Worm (Caenorhabditis elegans) whole organism, L4 larva: ENCODE measurements around the gene B0035.22.

Experiments used
- F26F4.8 ChIP-seq: fragments of 200-800 bp; sonication (Bioruptor generic); conservative IDR thresholded peaks from 2 replicates; pipeline ENCODE4 v1.3.6; 2022; ENCODE audit warnings: missing genetic modification characterization, missing compliant biosample characterization
- F44E2.7 ChIP-seq: fragments of 200-800 bp; sonication (Bioruptor generic); IDR thresholded peaks from 2 replicates; pipeline ENCODE4 v2.1.2; 2022; ENCODE audit warnings: missing genetic modification characterization, missing compliant biosample characterization
- T20F7.1 ChIP-seq: fragments of 200-800 bp; sonication (Bioruptor generic); optimal IDR thresholded peaks from 2 replicates; lab custom pipeline; 2018; ENCODE audit warnings: mild to moderate bottlenecking, missing genetic modification characterization, missing compliant biosample characterization
- Y75B8A.6 ChIP-seq: fragments of 200-800 bp; sonication (Bioruptor generic); IDR thresholded peaks from 2 replicates; pipeline ENCODE4 v1.3.6; 2022; ENCODE audit warnings: missing genetic modification reagents, missing genetic modification characterization, missing compliant biosample characterization
- ZK337.2 ChIP-seq: fragments of 200-800 bp; sonication (Bioruptor generic); IDR thresholded peaks from 2 replicates; pipeline ENCODE4 v1.3.6; 2022; ENCODE audit warnings: missing genetic modification reagents, missing genetic modification characterization, missing compliant biosample characterization
- ceh-62 ChIP-seq: sonication (generic microtip); optimal IDR thresholded peaks from 2 replicates; lab custom pipeline; 2017; ENCODE audit warnings: missing biosample characterization, missing genetic modification characterization
- ceh-82 ChIP-seq: sonication (generic microtip); optimal IDR thresholded peaks from 2 replicates; lab custom pipeline; 2017; ENCODE audit warnings: missing biosample characterization, missing genetic modification characterization
- ces-1 ChIP-seq: fragments of 150-350 bp; sonication (generic microtip); optimal IDR thresholded peaks from 4 replicates; lab custom pipeline; 2014; ENCODE audit warnings: missing biosample characterization, missing genetic modification reagents, missing genetic modification characterization
- cey-2 ChIP-seq: sonication (generic microtip); optimal IDR thresholded peaks from 3 replicates; lab custom pipeline; 2017; ENCODE audit warnings: missing genetic modification characterization, mild to moderate bottlenecking, missing compliant biosample characterization, antibody characterized with exemption, borderline replicate concordance; ENCODE audit not compliant: insufficient read depth
- dpl-1 ChIP-seq: fragments of 150-350 bp; optimal IDR thresholded peaks from 2 replicates; lab custom pipeline; 2014; ENCODE audit warnings: missing biosample characterization, missing genetic modification reagents, missing genetic modification characterization
- dve-1 ChIP-seq: sonication (generic microtip); optimal IDR thresholded peaks from 2 replicates; lab custom pipeline; 2017; ENCODE audit warnings: antibody characterized with exemption, mild to moderate bottlenecking, missing genetic modification characterization, missing compliant biosample characterization; ENCODE audit not compliant: insufficient read depth
- egl-43 ChIP-seq: fragments of 200-800 bp; sonication (Bioruptor generic); IDR thresholded peaks from 2 replicates; pipeline ENCODE4 v1.3.6; 2022; ENCODE audit warnings: missing genetic modification reagents, missing genetic modification characterization, missing compliant biosample characterization
- fkh-10 ChIP-seq: fragments of 150-350 bp; optimal IDR thresholded peaks from 2 replicates; lab custom pipeline; 2014; ENCODE audit warnings: missing biosample characterization, missing genetic modification reagents, missing genetic modification characterization
- hif-1 ChIP-seq, 2 experiments: sonication (generic microtip); optimal IDR thresholded peaks; 2 replicates each; lab custom pipeline; 2016 to 2017; ENCODE audit warnings: missing compliant biosample characterization in 2 of 2, missing genetic modification characterization in 2 of 2, missing genetic modification reagents in 2 of 2, missing genotype in 2 of 2, mild to moderate bottlenecking in 1 of 2
- hlh-30 ChIP-seq: sonication (generic microtip); optimal IDR thresholded peaks from 2 replicates; lab custom pipeline; 2017; ENCODE audit warnings: antibody characterized with exemption, mild to moderate bottlenecking, missing genetic modification characterization, missing compliant biosample characterization; ENCODE audit not compliant: insufficient read depth
- hmg-1.1 ChIP-seq: fragments of 200-800 bp; sonication (Bioruptor generic); IDR thresholded peaks from 2 replicates; pipeline ENCODE4 v1.3.6; 2022; ENCODE audit warnings: missing genetic modification reagents, missing genetic modification characterization, missing compliant biosample characterization
- jun-1 ChIP-seq: fragments of 150-350 bp; optimal IDR thresholded peaks from 2 replicates; lab custom pipeline; 2014; ENCODE audit warnings: missing biosample characterization, missing genetic modification reagents, missing genetic modification characterization
- lin-13 ChIP-seq: fragments of 150-350 bp; optimal IDR thresholded peaks from 2 replicates; lab custom pipeline; 2014; ENCODE audit warnings: missing biosample characterization, missing genetic modification reagents, missing genetic modification characterization
- lin-29 ChIP-seq: fragments of 200-800 bp; sonication (Bioruptor generic); IDR thresholded peaks from 2 replicates; pipeline ENCODE4 v1.3.6; 2022; ENCODE audit warnings: missing genetic modification reagents, missing genetic modification characterization, missing compliant biosample characterization
- lin-38 ChIP-seq: fragments of 200-800 bp; sonication (Bioruptor generic); IDR thresholded peaks from 2 replicates; pipeline ENCODE4 v1.3.6; 2022; ENCODE audit warnings: missing genetic modification reagents, missing genetic modification characterization, missing compliant biosample characterization
- lsy-2 ChIP-seq, 2 experiments: fragments of 150-350 bp in 1 of 2; sonication (generic microtip) in 1 of 2; optimal IDR thresholded peaks; 2 replicates each; lab custom pipeline; 2014 to 2017; ENCODE audit warnings: missing biosample characterization in 2 of 2, missing genetic modification characterization in 2 of 2
- mdl-1 ChIP-seq, 2 experiments: fragments of 150-350 bp in 1 of 2; sonication (generic microtip) in 1 of 2; optimal IDR thresholded peaks; 2 replicates each; lab custom pipeline; 2014 to 2017; ENCODE audit warnings: missing biosample characterization in 2 of 2, missing genetic modification characterization in 2 of 2
- mep-1 ChIP-seq: fragments of 150-350 bp; sonication (generic microtip); optimal IDR thresholded peaks from 3 replicates; lab custom pipeline; 2014; ENCODE audit warnings: missing biosample characterization, missing genetic modification characterization
- mes-2 ChIP-seq: sonication (generic microtip); optimal IDR thresholded peaks from 2 replicates; lab custom pipeline; 2016; ENCODE audit warnings: missing genotype, mild to moderate bottlenecking, missing genetic modification characterization, missing compliant biosample characterization; ENCODE audit not compliant: poor library complexity, severe bottlenecking
- mxl-2 ChIP-seq: fragments of 200-800 bp; sonication (Bioruptor generic); conservative IDR thresholded peaks from 2 replicates; pipeline ENCODE4 v1.3.6; 2022; ENCODE audit warnings: missing genetic modification reagents, missing genetic modification characterization, missing compliant biosample characterization
- mxl-3 ChIP-seq: fragments of 200-800 bp; sonication (Bioruptor generic); optimal IDR thresholded peaks from 2 replicates; lab custom pipeline; 2018; ENCODE audit warnings: mild to moderate bottlenecking, missing genetic modification characterization, missing compliant biosample characterization
- nhr-102 ChIP-seq: sonication (generic microtip); optimal IDR thresholded peaks from 2 replicates; lab custom pipeline; 2016; ENCODE audit warnings: mild to moderate bottlenecking, missing genetic modification characterization, moderate library complexity, missing compliant biosample characterization
- nhr-11 ChIP-seq: fragments of 150-350 bp; optimal IDR thresholded peaks from 2 replicates; lab custom pipeline; 2014; ENCODE audit warnings: missing biosample characterization, missing genetic modification characterization
- nhr-42 ChIP-seq: fragments of 200-800 bp; sonication (Bioruptor generic); IDR thresholded peaks from 2 replicates; pipeline ENCODE4 v1.3.6; 2022; ENCODE audit warnings: missing genetic modification characterization, missing compliant biosample characterization
- pha-4 ChIP-seq, 2 experiments: fragments of 150-350 bp in 1 of 2; fragments of 200-800 bp in 1 of 2; sonication (Bioruptor generic) in 1 of 2; IDR thresholded peaks in 1 of 2; optimal IDR thresholded peaks in 1 of 2; 2 replicates each; pipeline versions ENCODE4 v1.3.6 to Lab custom; 2014 to 2022; ENCODE audit warnings: missing genetic modification characterization in 2 of 2, missing genetic modification reagents in 2 of 2, missing biosample characterization in 1 of 2, missing compliant biosample characterization in 1 of 2
- rbr-2 ChIP-seq: sonication (generic microtip); optimal IDR thresholded peaks from 2 replicates; lab custom pipeline; 2016; ENCODE audit warnings: missing genotype, missing genetic modification characterization, missing compliant biosample characterization
- set-16 ChIP-seq: fragments of 200-800 bp; sonication (Bioruptor generic); IDR thresholded peaks from 2 replicates; pipeline ENCODE4 v1.3.6; 2022; ENCODE audit warnings: missing genetic modification reagents, missing genetic modification characterization, missing compliant biosample characterization
- snpc-1.2 ChIP-seq: fragments of 200-800 bp; sonication (Bioruptor generic); IDR thresholded peaks from 2 replicates; pipeline ENCODE4 v1.3.6; 2022; ENCODE audit warnings: missing genetic modification reagents, missing genetic modification characterization, missing compliant biosample characterization
- unc-62 ChIP-seq, 3 experiments: fragments of 150-350 bp in 1 of 3; sonication (generic microtip); optimal IDR thresholded peaks in 2 of 3; peaks in 1 of 3; 1 replicate in 1 of 3; 2 replicates in 2 of 3; lab custom pipeline; 2014 to 2017; ENCODE audit warnings: missing biosample characterization in 3 of 3, missing genetic modification characterization in 3 of 3, missing genetic modification reagents in 3 of 3, missing genotype in 1 of 3
- vab-7 ChIP-seq: fragments of 200-800 bp; sonication (Bioruptor generic); IDR thresholded peaks from 2 replicates; pipeline ENCODE4 v1.3.6; 2022; ENCODE audit warnings: missing genetic modification reagents, missing genetic modification characterization, missing compliant biosample characterization
- zfp-3 ChIP-seq: fragments of 200-800 bp; sonication (Bioruptor generic); conservative IDR thresholded peaks from 2 replicates; pipeline ENCODE4 v1.3.6; 2022; ENCODE audit warnings: missing genetic modification reagents, missing genetic modification characterization, missing compliant biosample characterization
- ztf-7 ChIP-seq: fragments of 150-350 bp; optimal IDR thresholded peaks from 2 replicates; lab custom pipeline; 2014; ENCODE audit warnings: missing biosample characterization, missing genetic modification characterization

Gene B0035.22

DNA sequence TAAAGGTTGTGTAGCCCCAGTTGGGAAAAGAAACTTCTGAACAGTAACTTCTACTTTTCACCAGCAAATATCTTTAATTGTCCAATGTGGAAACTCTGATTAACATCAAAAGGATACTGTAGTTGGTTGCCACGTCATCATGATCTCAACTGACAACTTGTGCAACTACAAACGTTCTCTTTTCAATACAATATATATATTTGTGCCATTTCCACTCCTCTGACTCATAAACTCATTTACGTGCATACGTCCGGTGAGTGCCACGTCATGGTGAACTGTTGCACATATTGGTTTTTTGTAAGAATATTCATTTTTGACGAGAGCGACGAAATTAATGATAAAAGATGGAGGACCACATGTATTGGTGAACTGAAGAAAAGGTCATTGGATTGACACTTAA is 7.2 kb upstream of the B0035.22 start (continued):
- TF ChIP-seq ceh-82 (tag; lab: Kevin White, UChicago): no peak
- TF ChIP-seq cey-2 (tag; lab: Kevin White, UChicago): no peak
- no peak for TF ChIP-seq lin-29 (GFP tag; lab: Robert Waterston, UW)
- TF ChIP-seq mep-1 (tag; lab: Kevin White, UChicago): no peak
- TF ChIP-seq hmg-1.1 (GFP tag; lab: Robert Waterston, UW): no peak
- TF ChIP-seq jun-1 (tag; lab: Kevin White, UChicago): no peak

ce11 chrIV:11310624-11311023 is 4.3 kb upstream of the B0035.22 start, which contains the start of gene znf-207:
TSS of gene znf-207 (plus strand) at chrIV:11310972.
- TF ChIP-seq lsy-2 (tag; optimal IDR thresholded peaks at IDR 0.05; lab: Kevin White, UChicago): peak in 1 of 2 experiments; percentile 67
- TF ChIP-seq mdl-1 (tag; optimal IDR thresholded peaks at IDR 0.05; lab: Kevin White, UChicago): peak in 1 of 2 experiments; percentile 39
- TF ChIP-seq lin-38: peak; percentile 53
- peak; percentile 19 for TF ChIP-seq dpl-1 (GFP tag; lab: Kevin White, UChicago)
- TF ChIP-seq hmg-1.1 (GFP tag; lab: Robert Waterston, UW): peak; percentile 38; the same call in 1 of the 2 replicates
- no peak for TF ChIP-seq mxl-2 (GFP tag; lab: Robert Waterston, UW)
- TF ChIP-seq hif-1 (tag; optimal IDR thresholded peaks at IDR 0.05; lab: Kevin White, UChicago): peak in 1 of 2 experiments; percentile 40
- no peak for TF ChIP-seq F26F4.8 (GFP tag; lab: Robert Waterston, UW)
- peak; percentile 13 for TF ChIP-seq rbr-2 (tag; lab: Kevin White, UChicago)
- peak; percentile 23 for TF ChIP-seq hlh-30 (tag; lab: Kevin White, UChicago)
- TF ChIP-seq ces-1 (GFP tag; lab: Kevin White, UChicago): peak; percentile 80
- TF ChIP-seq ZK337.2 (GFP tag; lab: Robert Waterston, UW): no peak
- no peak for TF ChIP-seq pha-4 (GFP tag; IDR thresholded peaks at IDR 0.05; lab: Robert Waterston, UW)
- peak; percentile 46 for TF ChIP-seq pha-4 (tag; optimal IDR thresholded peaks at IDR 0.05; lab: Kevin White, UChicago)
- peak; percentile 62 for TF ChIP-seq mep-1 (tag; lab: Kevin White, UChicago)
- peak; percentile 81 for TF ChIP-seq mes-2 (tag; lab: Kevin White, UChicago)
- TF ChIP-seq mxl-3 (GFP tag; lab: Kevin White, UChicago): peak; percentile 27
- no peak for TF ChIP-seq lin-13 (GFP tag; lab: Kevin White, UChicago)
- peak; percentile 23 for TF ChIP-seq fkh-10 (GFP tag; lab: Kevin White, UChicago)
- TF ChIP-seq zfp-3 (GFP tag; lab: Robert Waterston, UW): no peak
- TF ChIP-seq dve-1 (tag; lab: Kevin White, UChicago): peak; percentile 1
- no peak for TF ChIP-seq nhr-102 (tag; lab: Kevin White, UChicago)
- TF ChIP-seq T20F7.1: peak; percentile 11

DNA sequence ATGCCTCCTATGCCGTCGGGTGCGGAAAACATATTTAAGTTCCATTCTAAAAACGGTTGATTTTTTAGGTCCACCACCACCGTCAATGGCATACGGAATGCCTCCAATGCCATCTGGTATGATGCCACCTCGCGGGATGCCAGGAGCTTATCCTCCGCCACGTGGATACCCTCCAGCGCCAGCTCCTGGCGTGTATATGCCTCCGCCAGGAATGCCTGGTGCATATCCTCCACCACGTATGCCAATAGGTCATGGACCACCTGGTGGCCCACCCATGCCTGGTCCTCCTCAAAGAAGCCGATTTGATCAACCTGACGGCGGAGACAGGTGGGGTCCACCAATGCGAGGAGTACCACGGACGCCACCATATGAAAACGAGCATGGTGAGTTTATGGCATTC is 3.5 kb upstream of the B0035.22 start:
- peak; percentile 72 for TF ChIP-seq set-16 (GFP tag; lab: Robert Waterston, UW)
- no peak for TF ChIP-seq mxl-3 (GFP tag; lab: Kevin White, UChicago)
- no peak for TF ChIP-seq ceh-62 (tag; lab: Kevin White, UChicago)
- no peak for TF ChIP-seq snpc-1.2 (GFP tag; lab: Robert Waterston, UW)
- TF ChIP-seq unc-62 (GFP tag; optimal IDR thresholded peaks at IDR 0.05 in 1 of 2; lab: Kevin White, UChicago): no peak
- no peak for TF ChIP-seq unc-62 (tag; optimal IDR thresholded peaks at IDR 0.05; lab: Kevin White, UChicago)
- TF ChIP-seq egl-43 (GFP tag; lab: Robert Waterston, UW): peak; percentile 29; the same call in 1 of the 2 replicates
- no peak for TF ChIP-seq F44E2.7 (GFP tag; lab: Robert Waterston, UW)
- 0 out of 2 replicates have a peak, but pooled peaks have one; percentile 45 for TF ChIP-seq F26F4.8 (GFP tag; lab: Robert Waterston, UW)
- TF ChIP-seq Y75B8A.6 (GFP tag; lab: Robert Waterston, UW): no peak
- no peak for TF ChIP-seq ztf-7 (tag; lab: Kevin White, UChicago)
- no peak for TF ChIP-seq vab-7 (GFP tag; lab: Robert Waterston, UW)
- no peak for TF ChIP-seq nhr-42 (GFP tag; lab: Robert Waterston, UW)
- TF ChIP-seq ZK337.2 (GFP tag; lab: Robert Waterston, UW): no peak
- TF ChIP-seq nhr-11: no peak
